Worm (Caenorhabditis elegans): ENCODE results near the gene Y57E12AR.1.

- TF ChIP-seq W03F9.2 (tag; optimal IDR thresholded peaks at IDR 0.05), result no peak
- no peak for TF ChIP-seq him-1 (tag; optimal IDR thresholded peaks at IDR 0.05)
- TF ChIP-seq dao-5 (tag; optimal IDR thresholded peaks at IDR 0.05), result no peak
Measured at ce11 chrV:7079388-7079787, 14.3 kb upstream of the Y57E12AR.1 start.
